Worm (Caenorhabditis elegans) whole organism, L4 larva: ENCODE results near the gene R04D3.3.

Source experiments
- D1046.2 ChIP-seq: fragments of 200-800 bp; sonication (Bioruptor generic); IDR thresholded peaks from 2 replicates; pipeline ENCODE4 v1.3.6; 2022; ENCODE audit warnings: missing genetic modification characterization, missing compliant biosample characterization
- F10B5.3 ChIP-seq: sonication (generic microtip); optimal IDR thresholded peaks from 2 replicates; lab custom pipeline; 2016; ENCODE audit warnings: mild to moderate bottlenecking, missing genetic modification characterization, missing compliant biosample characterization
- F44E2.7 ChIP-seq: fragments of 200-800 bp; sonication (Bioruptor generic); IDR thresholded peaks from 2 replicates; pipeline ENCODE4 v2.1.2; 2022; ENCODE audit warnings: missing genetic modification characterization, missing compliant biosample characterization
- F49E8.2 ChIP-seq: sonication (generic microtip); optimal IDR thresholded peaks from 2 replicates; lab custom pipeline; 2016; ENCODE audit warnings: missing compliant biosample characterization, mild to moderate bottlenecking, missing genetic modification characterization, borderline replicate concordance
- R02D3.7 ChIP-seq: fragments of 150-350 bp; sonication (generic microtip); optimal IDR thresholded peaks from 3 replicates; lab custom pipeline; 2014; ENCODE audit warnings: missing biosample characterization, missing genetic modification characterization
- T20F7.1 ChIP-seq: fragments of 200-800 bp; sonication (Bioruptor generic); optimal IDR thresholded peaks from 2 replicates; lab custom pipeline; 2018; ENCODE audit warnings: mild to moderate bottlenecking, missing genetic modification characterization, missing compliant biosample characterization
- Y48G9A.11 ChIP-seq: fragments of 200-800 bp; sonication (Bioruptor generic); IDR thresholded peaks from 2 replicates; pipeline ENCODE4 v1.3.6; 2022; ENCODE audit warnings: missing genetic modification reagents, missing genetic modification characterization, missing compliant biosample characterization
- ZK546.5 ChIP-seq, 2 experiments: sonication (generic microtip); optimal IDR thresholded peaks; 2 replicates each; lab custom pipeline; 2017; ENCODE audit warnings: missing biosample characterization in 2 of 2, missing genetic modification characterization in 2 of 2
- attf-4 ChIP-seq: sonication (generic microtip); optimal IDR thresholded peaks from 3 replicates; lab custom pipeline; 2017; ENCODE audit warnings: missing biosample characterization, missing genetic modification characterization
- ceh-20 ChIP-seq: fragments of 200-800 bp; sonication (Bioruptor generic); IDR thresholded peaks from 2 replicates; pipeline ENCODE4 v1.3.6; 2022; ENCODE audit warnings: missing genetic modification reagents, missing genetic modification characterization, missing compliant biosample characterization
- ceh-28 ChIP-seq: fragments of 150-350 bp; optimal IDR thresholded peaks from 2 replicates; lab custom pipeline; 2014; ENCODE audit warnings: missing biosample characterization, missing genetic modification reagents, missing genetic modification characterization
- ceh-62 ChIP-seq: sonication (generic microtip); optimal IDR thresholded peaks from 2 replicates; lab custom pipeline; 2017; ENCODE audit warnings: missing biosample characterization, missing genetic modification characterization
- ces-1 ChIP-seq: fragments of 150-350 bp; sonication (generic microtip); optimal IDR thresholded peaks from 4 replicates; lab custom pipeline; 2014; ENCODE audit warnings: missing biosample characterization, missing genetic modification reagents, missing genetic modification characterization
- cey-2 ChIP-seq: sonication (generic microtip); optimal IDR thresholded peaks from 3 replicates; lab custom pipeline; 2017; ENCODE audit warnings: missing genetic modification characterization, mild to moderate bottlenecking, missing compliant biosample characterization, antibody characterized with exemption, borderline replicate concordance; ENCODE audit not compliant: insufficient read depth
- daf-16 ChIP-seq, 3 experiments: sonication (generic microtip); optimal IDR thresholded peaks; 2 replicates each; lab custom pipeline; 2016 to 2017; ENCODE audit warnings: missing genetic modification characterization in 3 of 3, missing genetic modification reagents in 3 of 3, mild to moderate bottlenecking in 2 of 3, missing compliant biosample characterization in 2 of 3, missing biosample characterization in 1 of 3, moderate library complexity in 1 of 3
- daf-8 ChIP-seq: fragments of 200-800 bp; sonication (Bioruptor generic); IDR thresholded peaks from 2 replicates; pipeline ENCODE4 v1.3.6; 2022; ENCODE audit warnings: missing genetic modification characterization, missing compliant biosample characterization
- dmd-6 ChIP-seq: fragments of 200-800 bp; sonication (Bioruptor generic); IDR thresholded peaks from 2 replicates; pipeline ENCODE4 v1.3.6; 2022; ENCODE audit warnings: missing genetic modification reagents, missing genetic modification characterization, missing compliant biosample characterization
- dmd-8 ChIP-seq: fragments of 200-800 bp; sonication (Bioruptor generic); IDR thresholded peaks from 2 replicates; pipeline ENCODE4 v1.3.6; 2022; ENCODE audit warnings: missing genetic modification characterization, missing compliant biosample characterization
- dpl-1 ChIP-seq: fragments of 150-350 bp; optimal IDR thresholded peaks from 2 replicates; lab custom pipeline; 2014; ENCODE audit warnings: missing biosample characterization, missing genetic modification reagents, missing genetic modification characterization
- fkh-10 ChIP-seq: fragments of 150-350 bp; optimal IDR thresholded peaks from 2 replicates; lab custom pipeline; 2014; ENCODE audit warnings: missing biosample characterization, missing genetic modification reagents, missing genetic modification characterization
- hmg-1.1 ChIP-seq: fragments of 200-800 bp; sonication (Bioruptor generic); IDR thresholded peaks from 2 replicates; pipeline ENCODE4 v1.3.6; 2022; ENCODE audit warnings: missing genetic modification reagents, missing genetic modification characterization, missing compliant biosample characterization
- jun-1 ChIP-seq: fragments of 150-350 bp; optimal IDR thresholded peaks from 2 replicates; lab custom pipeline; 2014; ENCODE audit warnings: missing biosample characterization, missing genetic modification reagents, missing genetic modification characterization
- lin-15B ChIP-seq: fragments of 150-350 bp; sonication (generic microtip); optimal IDR thresholded peaks from 3 replicates; lab custom pipeline; 2014; ENCODE audit warnings: missing biosample characterization, missing genetic modification characterization
- lin-29 ChIP-seq: fragments of 200-800 bp; sonication (Bioruptor generic); IDR thresholded peaks from 2 replicates; pipeline ENCODE4 v1.3.6; 2022; ENCODE audit warnings: missing genetic modification reagents, missing genetic modification characterization, missing compliant biosample characterization
- lin-38 ChIP-seq: fragments of 200-800 bp; sonication (Bioruptor generic); IDR thresholded peaks from 2 replicates; pipeline ENCODE4 v1.3.6; 2022; ENCODE audit warnings: missing genetic modification reagents, missing genetic modification characterization, missing compliant biosample characterization
- lin-39 ChIP-seq: fragments of 150-350 bp; optimal IDR thresholded peaks from 2 replicates; lab custom pipeline; 2014; ENCODE audit warnings: missing biosample characterization, missing genetic modification reagents, missing genetic modification characterization
- lir-3 ChIP-seq: sonication (generic microtip); optimal IDR thresholded peaks from 2 replicates; lab custom pipeline; 2016; ENCODE audit warnings: mild to moderate bottlenecking, missing genetic modification characterization, missing compliant biosample characterization
- lsy-2 ChIP-seq, 2 experiments: fragments of 150-350 bp in 1 of 2; sonication (generic microtip) in 1 of 2; optimal IDR thresholded peaks; 2 replicates each; lab custom pipeline; 2014 to 2017; ENCODE audit warnings: missing biosample characterization in 2 of 2, missing genetic modification characterization in 2 of 2
- madf-5 ChIP-seq, 2 experiments: fragments of 200-800 bp; sonication (Bioruptor generic); IDR thresholded peaks; 2 replicates each; pipeline ENCODE4 v1.3.6; 2022; ENCODE audit warnings: missing compliant biosample characterization in 2 of 2, missing genetic modification characterization in 2 of 2
- mdl-1 ChIP-seq, 2 experiments: fragments of 150-350 bp in 1 of 2; sonication (generic microtip) in 1 of 2; optimal IDR thresholded peaks; 2 replicates each; lab custom pipeline; 2014 to 2017; ENCODE audit warnings: missing biosample characterization in 2 of 2, missing genetic modification characterization in 2 of 2
- mdt-29 ChIP-seq: fragments of 200-800 bp; sonication (Bioruptor generic); IDR thresholded peaks from 2 replicates; pipeline ENCODE4 v1.3.6; 2022; ENCODE audit warnings: missing genetic modification reagents, missing genetic modification characterization, missing compliant biosample characterization
- mes-2 ChIP-seq: sonication (generic microtip); optimal IDR thresholded peaks from 2 replicates; lab custom pipeline; 2016; ENCODE audit warnings: missing genotype, mild to moderate bottlenecking, missing genetic modification characterization, missing compliant biosample characterization; ENCODE audit not compliant: poor library complexity, severe bottlenecking
- mxl-2 ChIP-seq: fragments of 200-800 bp; sonication (Bioruptor generic); conservative IDR thresholded peaks from 2 replicates; pipeline ENCODE4 v1.3.6; 2022; ENCODE audit warnings: missing genetic modification reagents, missing genetic modification characterization, missing compliant biosample characterization
- mxl-3 ChIP-seq: fragments of 200-800 bp; sonication (Bioruptor generic); optimal IDR thresholded peaks from 2 replicates; lab custom pipeline; 2018; ENCODE audit warnings: mild to moderate bottlenecking, missing genetic modification characterization, missing compliant biosample characterization
- nhr-102 ChIP-seq: sonication (generic microtip); optimal IDR thresholded peaks from 2 replicates; lab custom pipeline; 2016; ENCODE audit warnings: mild to moderate bottlenecking, missing genetic modification characterization, moderate library complexity, missing compliant biosample characterization
- nhr-111 ChIP-seq: fragments of 200-800 bp; sonication (Bioruptor generic); optimal IDR thresholded peaks from 2 replicates; lab custom pipeline; 2018; ENCODE audit warnings: mild to moderate bottlenecking, missing genetic modification characterization, missing compliant biosample characterization
- nhr-42 ChIP-seq: fragments of 200-800 bp; sonication (Bioruptor generic); IDR thresholded peaks from 2 replicates; pipeline ENCODE4 v1.3.6; 2022; ENCODE audit warnings: missing genetic modification characterization, missing compliant biosample characterization
- nhr-6 ChIP-seq: fragments of 150-350 bp; optimal IDR thresholded peaks from 2 replicates; lab custom pipeline; 2014; ENCODE audit warnings: missing biosample characterization, missing genetic modification characterization
- pha-4 ChIP-seq, 2 experiments: fragments of 150-350 bp in 1 of 2; fragments of 200-800 bp in 1 of 2; sonication (Bioruptor generic) in 1 of 2; IDR thresholded peaks in 1 of 2; optimal IDR thresholded peaks in 1 of 2; 2 replicates each; pipeline versions ENCODE4 v1.3.6 to Lab custom; 2014 to 2022; ENCODE audit warnings: missing genetic modification characterization in 2 of 2, missing genetic modification reagents in 2 of 2, missing biosample characterization in 1 of 2, missing compliant biosample characterization in 1 of 2
- pqm-1 ChIP-seq: sonication (generic microtip); optimal IDR thresholded peaks from 2 replicates; lab custom pipeline; 2017; ENCODE audit warnings: missing biosample characterization, missing genetic modification characterization
- skn-1 ChIP-seq: fragments of 150-350 bp; optimal IDR thresholded peaks from 2 replicates; lab custom pipeline; 2014; ENCODE audit warnings: missing biosample characterization, missing genetic modification characterization
- tag-97 ChIP-seq: fragments of 200-800 bp; sonication (Bioruptor generic); IDR thresholded peaks from 2 replicates; pipeline ENCODE4 v1.3.6; 2022; ENCODE audit warnings: missing genetic modification characterization, missing compliant biosample characterization
- unc-62 ChIP-seq, 3 experiments: fragments of 150-350 bp in 1 of 3; sonication (generic microtip); optimal IDR thresholded peaks in 2 of 3; peaks in 1 of 3; 1 replicate in 1 of 3; 2 replicates in 2 of 3; lab custom pipeline; 2014 to 2017; ENCODE audit warnings: missing biosample characterization in 3 of 3, missing genetic modification characterization in 3 of 3, missing genetic modification reagents in 3 of 3, missing genotype in 1 of 3
- vab-7 ChIP-seq: fragments of 200-800 bp; sonication (Bioruptor generic); IDR thresholded peaks from 2 replicates; pipeline ENCODE4 v1.3.6; 2022; ENCODE audit warnings: missing genetic modification reagents, missing genetic modification characterization, missing compliant biosample characterization
- zag-1 ChIP-seq: fragments of 150-350 bp; optimal IDR thresholded peaks from 2 replicates; lab custom pipeline; 2014; ENCODE audit warnings: missing biosample characterization, missing genetic modification characterization
- zfp-2 ChIP-seq: sonication (generic microtip); optimal IDR thresholded peaks from 2 replicates; lab custom pipeline; 2016; ENCODE audit warnings: mild to moderate bottlenecking, missing genetic modification characterization, missing compliant biosample characterization
- zfp-3 ChIP-seq: fragments of 200-800 bp; sonication (Bioruptor generic); conservative IDR thresholded peaks from 2 replicates; pipeline ENCODE4 v1.3.6; 2022; ENCODE audit warnings: missing genetic modification reagents, missing genetic modification characterization, missing compliant biosample characterization
- zip-2 ChIP-seq: fragments of 150-350 bp; optimal IDR thresholded peaks from 2 replicates; lab custom pipeline; 2014; ENCODE audit warnings: missing biosample characterization, missing genetic modification characterization
- ztf-11 ChIP-seq: fragments of 150-350 bp; optimal IDR thresholded peaks from 2 replicates; lab custom pipeline; 2014; ENCODE audit warnings: missing biosample characterization, missing genetic modification characterization
- ztf-7 ChIP-seq: fragments of 150-350 bp; optimal IDR thresholded peaks from 2 replicates; lab custom pipeline; 2014; ENCODE audit warnings: missing biosample characterization, missing genetic modification characterization

R04D3.3 gene

DNA sequence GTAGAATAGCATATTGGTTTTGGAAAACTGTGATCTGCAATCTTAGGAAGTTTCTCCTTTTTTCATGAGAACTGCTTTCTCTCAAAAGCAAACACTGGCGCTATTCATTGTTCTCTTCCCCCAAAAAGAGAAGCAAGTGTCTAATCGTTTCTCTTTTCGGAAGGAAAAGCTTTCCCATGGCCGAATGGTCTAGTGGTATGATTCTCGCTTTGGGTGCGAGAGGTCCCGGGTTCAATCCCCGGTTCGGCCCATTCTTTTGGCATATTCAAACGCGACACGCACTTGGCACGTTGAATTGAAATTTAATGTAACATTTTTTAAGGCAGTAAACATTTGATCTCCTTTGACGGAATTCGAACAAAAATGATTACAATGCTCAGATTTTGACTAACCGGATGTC lies 17.4 kb upstream of the R04D3.3 start:
- no peak for TF ChIP-seq F49E8.2 (tag; lab: Kevin White, UChicago)
- TF ChIP-seq dmd-8 (GFP tag; lab: Robert Waterston, UW), result no peak
- no peak for TF ChIP-seq dmd-6
- no peak for TF ChIP-seq cey-2 (tag; lab: Kevin White, UChicago)
- TF ChIP-seq mdt-29 (GFP tag; lab: Robert Waterston, UW), result no peak
- no peak for TF ChIP-seq ceh-28
- no peak for TF ChIP-seq ZK546.5 (tag; optimal IDR thresholded peaks at IDR 0.05; lab: Kevin White, UChicago)
- peak; percentile 6 for TF ChIP-seq mxl-3 (GFP tag; lab: Kevin White, UChicago)
- no peak for TF ChIP-seq lin-15B
- no peak for TF ChIP-seq T20F7.1 (GFP tag; lab: Kevin White, UChicago)
- no peak for TF ChIP-seq R02D3.7
- peak; percentile 10 for TF ChIP-seq nhr-102 (tag; lab: Kevin White, UChicago)
- peak; percentile 41 for TF ChIP-seq mes-2 (tag; lab: Kevin White, UChicago)
- no peak for TF ChIP-seq zfp-3 (GFP tag; lab: Robert Waterston, UW)
- TF ChIP-seq lin-39 (tag; lab: Kevin White, UChicago), result no peak
- TF ChIP-seq nhr-111 (GFP tag; lab: Kevin White, UChicago), result no peak
- TF ChIP-seq ztf-11 (tag; lab: Kevin White, UChicago), result no peak
- TF ChIP-seq jun-1 (tag; lab: Kevin White, UChicago), result no peak
- TF ChIP-seq hmg-1.1 (GFP tag; lab: Robert Waterston, UW), result 0 out of 2 replicates have a peak, but pooled peaks have one; percentile 52
- TF ChIP-seq daf-8 (GFP tag; lab: Robert Waterston, UW), result no peak
- no peak for TF ChIP-seq ztf-7 (tag; lab: Kevin White, UChicago)
- TF ChIP-seq fkh-10, result no peak
- TF ChIP-seq pqm-1 (tag; lab: Kevin White, UChicago), result no peak
- TF ChIP-seq daf-16 (GFP tag; optimal IDR thresholded peaks at IDR 0.05; lab: Kevin White, UChicago), result no peak
- no peak for TF ChIP-seq daf-16 (tag; optimal IDR thresholded peaks at IDR 0.05; lab: Kevin White, UChicago)
- no peak for TF ChIP-seq ces-1 (GFP tag; lab: Kevin White, UChicago)
- no peak for TF ChIP-seq dpl-1
- no peak for TF ChIP-seq ceh-20 (GFP tag; lab: Robert Waterston, UW)
- TF ChIP-seq attf-4 (tag; lab: Kevin White, UChicago), result no peak
- no peak for TF ChIP-seq F44E2.7 (GFP tag; lab: Robert Waterston, UW)
- TF ChIP-seq unc-62 (GFP tag; optimal IDR thresholded peaks at IDR 0.05 in 1 of 2; lab: Kevin White, UChicago), result no peak
- TF ChIP-seq unc-62 (tag; optimal IDR thresholded peaks at IDR 0.05; lab: Kevin White, UChicago), result no peak
- TF ChIP-seq vab-7, result peak; percentile 38; the same call in 1 of the 2 replicates
- no peak for TF ChIP-seq lin-29 (GFP tag; lab: Robert Waterston, UW)
- TF ChIP-seq zag-1 (tag; lab: Kevin White, UChicago), result no peak
- TF ChIP-seq lir-3 (tag; lab: Kevin White, UChicago), result no peak
- no peak for TF ChIP-seq mxl-2
- TF ChIP-seq mdl-1 (tag; optimal IDR thresholded peaks at IDR 0.05; lab: Kevin White, UChicago), result peak in 1 of 2 experiments; percentile 26
- TF ChIP-seq lin-38 (GFP tag; lab: Robert Waterston, UW), result peak; percentile 61
- TF ChIP-seq D1046.2 (GFP tag; lab: Robert Waterston, UW), result no peak
- TF ChIP-seq nhr-42 (GFP tag; lab: Robert Waterston, UW), result no peak
- TF ChIP-seq tag-97 (GFP tag; lab: Robert Waterston, UW), result no peak
- TF ChIP-seq pha-4 (GFP tag; IDR thresholded peaks at IDR 0.05; lab: Robert Waterston, UW), result peak; percentile 62; the same call in 1 of the 2 replicates
- no peak for TF ChIP-seq pha-4 (tag; optimal IDR thresholded peaks at IDR 0.05; lab: Kevin White, UChicago)
- no peak for TF ChIP-seq zip-2 (tag; lab: Kevin White, UChicago)
- no peak for TF ChIP-seq F10B5.3 (tag; lab: Kevin White, UChicago)
- TF ChIP-seq ceh-62 (tag; lab: Kevin White, UChicago), result no peak
- TF ChIP-seq zfp-2, result no peak
- TF ChIP-seq Y48G9A.11 (GFP tag; lab: Robert Waterston, UW), result 0 out of 2 replicates have a peak, but pooled peaks have one; percentile 8
- TF ChIP-seq madf-5 (GFP tag; IDR thresholded peaks at IDR 0.05; lab: Robert Waterston, UW), result no peak
- no peak for TF ChIP-seq lsy-2 (tag; optimal IDR thresholded peaks at IDR 0.05; lab: Kevin White, UChicago)
- TF ChIP-seq skn-1, result no peak
- no peak for TF ChIP-seq nhr-6 (tag; lab: Kevin White, UChicago)
